Worm (Caenorhabditis elegans) whole organism, late embryonic: Measurements from ENCODE around the gene C16D2.3.

ENCODE experiments used
- C38D4.7 ChIP-seq: fragments of 200-800 bp; sonication (Bioruptor generic); optimal IDR thresholded peaks from 2 replicates; lab custom pipeline; 2018; ENCODE audit warnings: mild to moderate bottlenecking, missing genetic modification characterization, moderate library complexity, missing compliant biosample characterization
- F13H6.1 ChIP-seq: sonication (generic microtip); optimal IDR thresholded peaks from 2 replicates; lab custom pipeline; 2016; ENCODE audit warnings: missing genetic modification characterization, missing compliant biosample characterization
- K09A11.1 ChIP-seq: sonication (generic microtip); optimal IDR thresholded peaks from 2 replicates; lab custom pipeline; 2017; ENCODE audit warnings: antibody characterized with exemption, mild to moderate bottlenecking, missing genetic modification characterization, missing compliant biosample characterization; ENCODE audit not compliant: insufficient read depth
- T23F11.4 ChIP-seq: fragments of 200-800 bp; sonication (Bioruptor generic); optimal IDR thresholded peaks from 2 replicates; lab custom pipeline; 2018; ENCODE audit warnings: mild to moderate bottlenecking, missing genetic modification characterization, missing compliant biosample characterization
- ahr-1 ChIP-seq: sonication (generic microtip); optimal IDR thresholded peaks from 2 replicates; lab custom pipeline; 2016; ENCODE audit warnings: missing genetic modification characterization, missing compliant biosample characterization
- ama-1 ChIP-seq: fragments of 150-350 bp; optimal IDR thresholded peaks from 2 replicates; lab custom pipeline; 2014
- ceh-14 ChIP-seq: sonication (generic microtip); optimal IDR thresholded peaks from 2 replicates; lab custom pipeline; 2016; ENCODE audit warnings: missing genotype, missing genetic modification characterization, missing compliant biosample characterization
- ceh-18 ChIP-seq: sonication (generic microtip); optimal IDR thresholded peaks from 2 replicates; lab custom pipeline; 2016; ENCODE audit warnings: missing genetic modification characterization, missing compliant biosample characterization
- ceh-22 ChIP-seq: sonication (generic microtip); optimal IDR thresholded peaks from 2 replicates; lab custom pipeline; 2017; ENCODE audit warnings: missing biosample characterization, missing genetic modification characterization
- ceh-31 ChIP-seq: sonication (generic microtip); optimal IDR thresholded peaks from 2 replicates; lab custom pipeline; 2016; ENCODE audit warnings: missing genetic modification characterization, missing compliant biosample characterization
- ceh-34 ChIP-seq: sonication (generic microtip); optimal IDR thresholded peaks from 2 replicates; lab custom pipeline; 2016; ENCODE audit warnings: mild to moderate bottlenecking, missing genetic modification characterization, missing compliant biosample characterization
- ceh-45 ChIP-seq: fragments of 200-800 bp; sonication (Bioruptor generic); IDR thresholded peaks from 2 replicates; pipeline ENCODE4 v1.3.6; 2022; ENCODE audit warnings: missing genetic modification reagents, missing genetic modification characterization, missing compliant biosample characterization
- ceh-48 ChIP-seq: sonication (generic microtip); optimal IDR thresholded peaks from 2 replicates; lab custom pipeline; 2016; ENCODE audit warnings: missing genetic modification characterization, inconsistent platforms, missing compliant biosample characterization
- ceh-6 ChIP-seq: fragments of 200-800 bp; sonication (Bioruptor generic); optimal IDR thresholded peaks from 2 replicates; lab custom pipeline; 2018; ENCODE audit warnings: mild to moderate bottlenecking, missing genetic modification characterization, missing compliant biosample characterization
- dve-1 ChIP-seq: sonication (generic microtip); optimal IDR thresholded peaks from 2 replicates; lab custom pipeline; 2017; ENCODE audit warnings: antibody characterized with exemption, mild to moderate bottlenecking, missing genetic modification characterization, missing compliant biosample characterization
- elt-2 ChIP-seq: sonication (generic microtip); optimal IDR thresholded peaks from 2 replicates; lab custom pipeline; 2016; ENCODE audit warnings: missing genetic modification reagents, missing genetic modification characterization, missing compliant biosample characterization
- fax-1 ChIP-seq: sonication (generic microtip); optimal IDR thresholded peaks from 2 replicates; lab custom pipeline; 2016; ENCODE audit warnings: missing genotype, missing genetic modification characterization, missing compliant biosample characterization
- fkh-10 ChIP-seq: fragments of 150-350 bp; optimal IDR thresholded peaks from 2 replicates; lab custom pipeline; 2014; ENCODE audit warnings: missing biosample characterization, missing genetic modification reagents, missing genetic modification characterization
- gmeb-2 ChIP-seq: sonication (generic microtip); optimal IDR thresholded peaks from 2 replicates; lab custom pipeline; 2016; ENCODE audit warnings: missing genetic modification characterization, inconsistent platforms, missing compliant biosample characterization
- lim-6 ChIP-seq: sonication (generic microtip); optimal IDR thresholded peaks from 2 replicates; lab custom pipeline; 2016; ENCODE audit warnings: missing genetic modification characterization, missing compliant biosample characterization
- nhr-11 ChIP-seq: fragments of 150-350 bp; optimal IDR thresholded peaks from 2 replicates; lab custom pipeline; 2014; ENCODE audit warnings: missing biosample characterization, missing genetic modification characterization
- odd-2 ChIP-seq: sonication (generic microtip); optimal IDR thresholded peaks from 2 replicates; lab custom pipeline; 2017; ENCODE audit warnings: antibody characterized with exemption, mild to moderate bottlenecking, missing genetic modification characterization, missing compliant biosample characterization
- pat-9 ChIP-seq: fragments of 200-800 bp; sonication (Bioruptor generic); optimal IDR thresholded peaks from 2 replicates; lab custom pipeline; 2018; ENCODE audit warnings: mild to moderate bottlenecking, missing genetic modification characterization, moderate library complexity, missing compliant biosample characterization
- pax-1 ChIP-seq: fragments of 150-350 bp; optimal IDR thresholded peaks from 2 replicates; lab custom pipeline; 2014; ENCODE audit warnings: missing biosample characterization, missing genetic modification characterization
- pha-4 ChIP-seq: fragments of 150-350 bp; optimal IDR thresholded peaks from 2 replicates; lab custom pipeline; 2018; ENCODE audit warnings: missing biosample characterization, missing genetic modification reagents, missing genetic modification characterization
- pqm-1 ChIP-seq: sonication (generic microtip); optimal IDR thresholded peaks from 2 replicates; lab custom pipeline; 2016; ENCODE audit warnings: missing genetic modification characterization, missing compliant biosample characterization
- ref-2 ChIP-seq: sonication (generic microtip); optimal IDR thresholded peaks from 2 replicates; lab custom pipeline; 2016; ENCODE audit warnings: missing genetic modification characterization, missing compliant biosample characterization
- rnt-1 ChIP-seq: sonication (generic microtip); optimal IDR thresholded peaks from 2 replicates; lab custom pipeline; 2016; ENCODE audit warnings: missing genetic modification characterization, missing compliant biosample characterization
- sdc-2 ChIP-seq: sonication (generic microtip); optimal IDR thresholded peaks from 2 replicates; lab custom pipeline; 2016; ENCODE audit warnings: missing genotype, missing genetic modification characterization, missing compliant biosample characterization
- sox-2 ChIP-seq: fragments of 200-800 bp; sonication (Bioruptor generic); IDR thresholded peaks from 2 replicates; pipeline ENCODE4 v1.3.6; 2022; ENCODE audit warnings: missing genetic modification reagents, missing genetic modification characterization, missing compliant biosample characterization
- tbx-7 ChIP-seq: sonication (generic microtip); optimal IDR thresholded peaks from 2 replicates; lab custom pipeline; 2016; ENCODE audit warnings: missing genotype, missing genetic modification characterization, missing compliant biosample characterization
- ttx-3 ChIP-seq: sonication (generic microtip); optimal IDR thresholded peaks from 2 replicates; lab custom pipeline; 2016; ENCODE audit warnings: missing genetic modification reagents, missing genetic modification characterization, missing compliant biosample characterization
- unc-3 ChIP-seq, 2 experiments: fragments of 200-800 bp in 1 of 2; sonication (Bioruptor generic) in 1 of 2; sonication (generic microtip) in 1 of 2; conservative IDR thresholded peaks in 1 of 2; optimal IDR thresholded peaks in 1 of 2; 2 replicates each; pipeline versions ENCODE4 v1.3.6 to Lab custom; 2016 to 2022; ENCODE audit warnings: missing compliant biosample characterization in 2 of 2, missing genetic modification characterization in 2 of 2, missing genetic modification reagents in 1 of 2
- unc-42 ChIP-seq: sonication (generic microtip); optimal IDR thresholded peaks from 2 replicates; lab custom pipeline; 2016; ENCODE audit warnings: missing genotype, missing genetic modification characterization, missing compliant biosample characterization
- ztf-16 ChIP-seq: sonication (generic microtip); optimal IDR thresholded peaks from 2 replicates; lab custom pipeline; 2017; ENCODE audit warnings: missing genetic modification characterization, missing compliant biosample characterization

C16D2.3 gene

DNA sequence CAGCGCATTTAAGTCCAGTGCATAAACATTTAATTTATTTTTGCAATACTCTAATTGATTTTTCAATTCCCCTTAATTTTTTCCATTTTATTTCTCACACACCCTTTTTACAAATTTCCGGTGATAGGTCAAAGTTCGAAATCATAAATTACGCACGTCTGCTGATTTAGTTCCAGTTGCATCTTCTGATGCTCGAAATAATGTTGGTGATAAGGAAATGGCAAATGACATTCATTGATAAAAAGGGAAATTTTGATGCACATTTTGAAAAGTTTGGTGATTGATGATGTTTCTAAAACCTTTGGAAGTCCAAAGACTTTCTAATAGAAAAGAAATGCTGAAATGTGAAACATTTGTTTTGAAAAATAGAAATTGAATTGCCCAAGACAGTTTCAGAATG, 19.2 kb downstream of the C16D2.3 start:
- TF ChIP-seq ceh-22 (tag; lab: Kevin White, UChicago) (no peak), elt-2 (tag; lab: Kevin White, UChicago) (peak; percentile 52)
- TF ChIP-seq, all 69 proteins: peak for 1

DNA sequence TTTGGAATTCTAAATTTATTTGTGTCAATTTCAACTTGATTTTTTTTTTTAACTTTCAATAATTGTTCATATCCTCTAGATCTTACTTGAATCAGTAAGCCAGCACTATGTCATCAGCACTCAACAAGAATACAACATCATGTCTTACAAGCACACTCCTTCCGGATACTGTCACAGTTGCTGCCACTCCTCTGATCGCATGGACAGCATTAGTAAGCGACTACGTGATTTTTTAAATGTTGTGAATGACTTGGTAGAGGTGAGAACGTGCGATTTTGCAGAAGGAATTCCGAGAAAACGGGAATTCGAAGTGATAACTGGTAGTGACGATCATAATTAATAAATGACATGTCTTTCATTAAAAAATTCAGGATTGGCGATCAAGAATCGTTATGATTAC, 20.1 kb downstream of the C16D2.3 start, which contains the start of gene oac-54:
oac-54 (plus strand) TSS at position 83 of the 400 bp plus-strand sequence.
- TF ChIP-seq ceh-31 (tag; lab: Kevin White, UChicago) = no peak
- TF ChIP-seq nhr-11 = no peak
- TF ChIP-seq pqm-1 (tag; lab: Kevin White, UChicago) = no peak

- TF ChIP-seq ceh-34 = no peak
Observed at ce11 chrII:9160197-9160806, 22.4 kb downstream of the C16D2.3 start.

DNA sequence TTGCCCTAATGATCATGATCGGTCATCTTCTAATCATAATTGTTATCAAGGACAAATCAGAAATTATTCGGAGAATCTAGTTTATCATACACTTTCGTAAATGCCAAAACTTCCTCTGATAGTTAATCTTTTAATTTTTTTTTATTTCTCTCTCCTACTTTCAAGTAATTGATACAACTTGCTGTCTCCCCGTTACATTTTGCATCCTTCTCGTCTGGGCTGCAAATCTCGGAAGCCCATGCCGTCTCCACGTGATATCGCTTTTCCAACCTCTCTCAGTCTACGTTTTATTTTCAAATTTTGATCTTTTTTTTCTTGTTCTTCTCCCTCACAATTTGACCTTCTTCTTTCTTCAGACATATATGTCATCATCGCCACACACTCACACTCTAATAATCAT, 23.1 kb downstream of the C16D2.3 start, which contains the start of gene rhy-1:
rhy-1 (plus strand) TSS at position 357 of the 400 bp plus-strand sequence.
- TF ChIP-seq F13H6.1 (tag; lab: Kevin White, UChicago) = no peak
- TF ChIP-seq tbx-7 (tag; lab: Kevin White, UChicago) = no peak
- TF ChIP-seq unc-3 (GFP tag; conservative IDR thresholded peaks at IDR 0.05; lab: Robert Waterston, UW) = no peak
- TF ChIP-seq unc-3 (tag; optimal IDR thresholded peaks at IDR 0.05; lab: Kevin White, UChicago) = no peak
- no peak for TF ChIP-seq ceh-45 (GFP tag; lab: Robert Waterston, UW)
- no peak for TF ChIP-seq dve-1
- TF ChIP-seq unc-42 (tag; lab: Kevin White, UChicago) = no peak
- no peak for TF ChIP-seq pat-9

- TF ChIP-seq pha-4 (tag; lab: Kevin White, UChicago) = no peak
- TF ChIP-seq sox-2 (GFP tag; lab: Robert Waterston, UW) = no peak
- no peak for TF ChIP-seq elt-2 (tag; lab: Kevin White, UChicago)
- TF ChIP-seq ama-1 (lab: Kevin White, UChicago) = peak; percentile 52
- TF ChIP-seq ceh-6 (GFP tag; lab: Kevin White, UChicago) = no peak
Observed at ce11 chrII:9163348-9163747, 25.4 kb downstream of the C16D2.3 start.

DNA sequence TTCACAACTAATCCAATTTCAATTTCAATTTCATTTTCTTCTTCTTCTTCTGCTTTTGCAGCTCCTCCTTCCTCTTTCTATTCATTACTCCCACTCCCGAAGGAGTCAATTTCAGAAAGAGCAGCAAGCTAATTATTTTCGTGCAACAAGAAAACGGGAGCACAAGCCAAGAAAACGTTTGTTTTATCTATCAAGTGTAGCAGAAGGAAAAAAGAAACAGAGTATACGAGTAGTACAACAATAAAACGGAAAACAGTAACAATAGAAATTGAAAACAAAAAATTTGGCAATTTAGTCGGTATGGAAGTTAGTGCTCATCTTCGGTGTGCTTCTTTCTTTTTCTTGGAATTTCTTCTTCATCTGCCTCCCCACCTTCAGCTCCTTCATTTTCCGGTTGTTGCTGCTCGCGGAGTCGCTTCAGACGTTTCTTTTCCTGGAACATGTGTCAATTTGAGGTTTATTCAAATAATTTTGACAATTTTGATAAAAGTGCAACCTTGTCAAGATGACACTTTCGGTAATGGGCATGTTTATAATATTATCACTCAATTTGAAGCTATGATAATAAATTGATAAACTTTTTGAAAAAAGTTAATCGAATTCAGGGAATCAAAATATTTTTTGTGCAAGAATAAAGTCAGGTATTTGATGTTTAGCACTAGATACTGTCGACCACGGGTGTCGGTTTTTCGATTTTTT, 28.0 kb downstream of the C16D2.3 start, which contains the start of gene W07A12.8:
W07A12.8 (minus strand) TSS at position 51 of the 699 bp plus-strand sequence.
- TF ChIP-seq sdc-2 (tag; lab: Kevin White, UChicago) = no peak
- peak; percentile 28 for TF ChIP-seq unc-42 (tag; lab: Kevin White, UChicago)

- no peak for TF ChIP-seq ref-2 (tag; lab: Kevin White, UChicago)
- TF ChIP-seq rnt-1 = no peak
- TF ChIP-seq ahr-1 = no peak
- no peak for TF ChIP-seq C38D4.7 (GFP tag; lab: Kevin White, UChicago)
- TF ChIP-seq T23F11.4 (GFP tag; lab: Kevin White, UChicago) = no peak
- no peak for TF ChIP-seq ceh-18 (tag; lab: Kevin White, UChicago)
- TF ChIP-seq K09A11.1 (tag; lab: Kevin White, UChicago) = no peak
- TF ChIP-seq ceh-48 (tag; lab: Kevin White, UChicago) = no peak
- TF ChIP-seq fkh-10 (GFP tag; lab: Kevin White, UChicago) = no peak
- TF ChIP-seq lim-6 (tag; lab: Kevin White, UChicago) = no peak
- TF ChIP-seq fax-1 (tag; lab: Kevin White, UChicago) = no peak
- TF ChIP-seq pax-1 = no peak
- no peak for TF ChIP-seq odd-2 (tag; lab: Kevin White, UChicago)
- TF ChIP-seq gmeb-2 (tag; lab: Kevin White, UChicago) = no peak
- TF ChIP-seq ttx-3 (tag; lab: Kevin White, UChicago) = no peak
- TF ChIP-seq ztf-16 (tag; lab: Kevin White, UChicago) = no peak
- TF ChIP-seq ceh-22 (tag; lab: Kevin White, UChicago) = no peak
- TF ChIP-seq ceh-14 (tag; lab: Kevin White, UChicago) = no peak
- no peak for TF ChIP-seq tbx-7 (tag; lab: Kevin White, UChicago)
- TF ChIP-seq, all 69 proteins: peak for 0
Observed at ce11 chrII:9167730-9168129, 29.8 kb downstream of the C16D2.3 start, which contains the start of gene T23G7.3. Gene T23G7.3, minus strand, starts transcription at chrII:9167830.
